Fruit fly (Drosophila melanogaster) whole organism, wandering third instar larva: ENCODE results near the gene CG32847.
A peak's percentile ranks its signal among the peaks of the same experiment; 100 is the strongest.

Source experiments
- Dfd ChIP-seq: fragments of >200 bp; optimal IDR thresholded peaks from 2 replicates; lab custom pipeline; 2017; ENCODE audit warnings: missing biosample characterization, missing genetic modification characterization
- Jra ChIP-seq: sonication (Bioruptor generic); optimal IDR thresholded peaks from 2 replicates; lab custom pipeline; 2016; ENCODE audit warnings: missing biosample characterization, missing genetic modification characterization
- Sp1 ChIP-seq: fragments of 200-800 bp; sonication (Bioruptor generic); optimal IDR thresholded peaks from 3 replicates; lab custom pipeline; 2019; ENCODE audit warnings: missing biosample characterization, mild to moderate bottlenecking, missing genetic modification characterization, moderate library complexity
- fru ChIP-seq: fragments of 200-800 bp; sonication (Bioruptor generic); optimal IDR thresholded peaks from 3 replicates; lab custom pipeline; 2016; ENCODE audit warnings: missing biosample characterization, mild to moderate bottlenecking, missing genetic modification characterization
- jim ChIP-seq: fragments of 175-275, 200-325 bp; sonication (Bioruptor generic); optimal IDR thresholded peaks from 2 replicates; lab custom pipeline; 2016; ENCODE audit warnings: missing biosample characterization, mild to moderate bottlenecking, missing genetic modification characterization
- pan ChIP-seq: fragments of >200 bp; optimal IDR thresholded peaks from 2 replicates; lab custom pipeline; 2017
- woc ChIP-seq: sonication (Bioruptor generic); optimal IDR thresholded peaks from 2 replicates; lab custom pipeline; 2016; ENCODE audit warnings: missing biosample characterization, mild to moderate bottlenecking, missing genetic modification characterization

CG32847 gene

dm6 chr3L:15169010-15169409, 47.6 kb downstream of the CG32847 start:
- TF ChIP-seq fru (no peak), pan (lab: Kevin White, UChicago) (no peak), Dfd (GFP tag; lab: Kevin White, UChicago) (peak; percentile 24), Sp1 (GFP tag; lab: Kevin White, UChicago) (no peak)

- TF ChIP-seq Sp1 (GFP tag; lab: Kevin White, UChicago) (no peak), Jra (GFP tag; lab: Kevin White, UChicago) (no peak), jim (GFP tag; lab: Kevin White, UChicago) (no peak), woc (GFP tag; lab: Kevin White, UChicago) (no peak)
These were observed 48.4 kb downstream of the CG32847 start for dm6 chr3L:15169795-15170194.
